Fruit fly (Drosophila melanogaster) whole organism, pupa: Measurements from ENCODE around the gene CG17163.

Source experiments
- CG10348 ChIP-seq: fragments of 200-800 bp; sonication (Bioruptor generic); IDR thresholded peaks from 2 replicates; pipeline ENCODE4 v1.3.6; 2022; ENCODE audit warnings: missing biosample characterization, missing genetic modification characterization
- CG12605 ChIP-seq: fragments of 200-800 bp; sonication (Bioruptor generic); IDR thresholded peaks from 2 replicates; pipeline ENCODE4 v1.3.6; 2022; ENCODE audit warnings: missing biosample characterization, missing genetic modification characterization
- CG13204 ChIP-seq: fragments of 200-800 bp; sonication (Bioruptor generic); optimal IDR thresholded peaks from 2 replicates; lab custom pipeline; 2018; ENCODE audit warnings: missing biosample characterization, mild to moderate bottlenecking, missing genetic modification characterization, moderate library complexity
- CG14655 ChIP-seq: fragments of 200-800 bp; sonication (Bioruptor generic); optimal IDR thresholded peaks from 3 replicates; lab custom pipeline; 2017; ENCODE audit warnings: mild to moderate bottlenecking, missing biosample characterization, missing genetic modification reagents, missing genetic modification characterization
- CG15710 ChIP-seq: fragments of 200-800 bp; sonication (Bioruptor generic); optimal IDR thresholded peaks from 2 replicates; lab custom pipeline; 2018; ENCODE audit warnings: missing biosample characterization, mild to moderate bottlenecking, missing genetic modification characterization, moderate library complexity
- CG32121 ChIP-seq: fragments of 200-800 bp; sonication (Bioruptor generic); IDR thresholded peaks from 2 replicates; pipeline ENCODE4 v1.3.6; 2022; ENCODE audit warnings: missing biosample characterization, missing genetic modification characterization
- CG34367 ChIP-seq: fragments of 200-800 bp; sonication (Bioruptor generic); optimal IDR thresholded peaks from 2 replicates; lab custom pipeline; 2018; ENCODE audit warnings: missing biosample characterization, mild to moderate bottlenecking, missing genetic modification characterization
- CG8159 ChIP-seq: fragments of 200-800 bp; sonication (Bioruptor generic); optimal IDR thresholded peaks from 3 replicates; lab custom pipeline; 2018; ENCODE audit warnings: missing biosample characterization, mild to moderate bottlenecking, missing genetic modification characterization, moderate library complexity
- CG8301 ChIP-seq: fragments of 200-800 bp; sonication (Bioruptor generic); optimal IDR thresholded peaks from 2 replicates; lab custom pipeline; 2018; ENCODE audit warnings: missing biosample characterization, mild to moderate bottlenecking, missing genetic modification characterization
- CG9948 ChIP-seq: fragments of 200-800 bp; sonication (Bioruptor generic); optimal IDR thresholded peaks from 2 replicates; lab custom pipeline; 2018; ENCODE audit warnings: missing biosample characterization, mild to moderate bottlenecking, missing genetic modification characterization, moderate library complexity
- D1 ChIP-seq: fragments of 200-800 bp; sonication (Bioruptor generic); optimal IDR thresholded peaks from 2 replicates; lab custom pipeline; 2018; ENCODE audit warnings: missing biosample characterization, mild to moderate bottlenecking, missing genetic modification characterization, moderate library complexity
- EcR ChIP-seq: fragments of 200-800 bp; sonication (Bioruptor generic); optimal IDR thresholded peaks from 3 replicates; lab custom pipeline; 2019; ENCODE audit warnings: missing biosample characterization, missing genetic modification characterization, mild to moderate bottlenecking, moderate library complexity, missing genetic modification reagents
- Pif1A ChIP-seq: fragments of 200-800 bp; sonication (Bioruptor generic); optimal IDR thresholded peaks from 3 replicates; lab custom pipeline; 2016; ENCODE audit warnings: missing biosample characterization, missing genetic modification characterization
- fd96Ca ChIP-seq: fragments of 200-800 bp; sonication (Bioruptor generic); IDR thresholded peaks from 3 replicates; pipeline ENCODE4 v1.3.6; 2022; ENCODE audit warnings: missing biosample characterization, missing genetic modification characterization

dm6 chrX:23035766-23036165 lies 46.7 kb downstream of the CG17163 start, which contains the start of gene CG12061:
- no peak for TF ChIP-seq CG8301
- no peak for TF ChIP-seq CG13204 (GFP tag; lab: Kevin White, UChicago)
- TF ChIP-seq CG15710 (tag; lab: Kevin White, UChicago), result no peak
- no peak for TF ChIP-seq EcR (GFP tag; lab: Kevin White, UChicago)
- TF ChIP-seq fd96Ca (GFP tag; lab: Robert Waterston, UW), result no peak
- TF ChIP-seq CG8159 (tag; lab: Kevin White, UChicago), result no peak
- no peak for TF ChIP-seq Pif1A (GFP tag; lab: Kevin White, UChicago)
- no peak for TF ChIP-seq CG34367 (tag; lab: Kevin White, UChicago)
- no peak for TF ChIP-seq CG9948 (tag; lab: Kevin White, UChicago)
- TF ChIP-seq D1, result no peak
- no peak for TF ChIP-seq CG32121 (GFP tag; lab: Robert Waterston, UW)
- TF ChIP-seq CG10348 (GFP tag; lab: Robert Waterston, UW), result no peak
- TF ChIP-seq CG14655, result no peak
- TF ChIP-seq CG12605 (GFP tag; lab: Robert Waterston, UW), result no peak
